Fruit fly (Drosophila melanogaster) S2 (cell line): ENCODE data around the gene RecQ4.

Source experiments
- CG8478 ChIP-seq: fragments of >200 bp; optimal IDR thresholded peaks from 2 replicates; lab custom pipeline; 2018
- CTCF ChIP-seq, 2 experiments: fragments of >200 bp; optimal IDR thresholded peaks; 2 replicates each; lab custom pipeline; 2018

- TF ChIP-seq CTCF (optimal IDR thresholded peaks at IDR 0.05; lab: Kevin White, UChicago), result no peak
- no peak for TF ChIP-seq CG8478 (lab: Kevin White, UChicago)
Measured at dm6 chr3L:8157079-8157478, 18.7 kb downstream of the RecQ4 start.
